Worm (Caenorhabditis elegans) whole organism, L1 larva: ENCODE results near the gene F26F4.9.
A peak's percentile ranks its signal among the peaks of the same experiment; 100 is the strongest.

Source experiments
- efl-1 ChIP-seq, 4 experiments: fragments of 150-350 bp; optimal IDR thresholded peaks in 3 of 4; peaks in 1 of 4; 1 replicate in 1 of 4; 2 replicates in 3 of 4; lab custom pipeline; 2014; ENCODE audit warnings: missing biosample characterization in 2 of 4, missing genetic modification characterization in 2 of 4, missing genetic modification reagents in 2 of 4
- lin-13 ChIP-seq: fragments of 150-350 bp; optimal IDR thresholded peaks from 2 replicates; lab custom pipeline; 2014; ENCODE audit warnings: missing biosample characterization, missing genetic modification reagents, missing genetic modification characterization
- lin-15B ChIP-seq: fragments of 150-350 bp; sonication (generic microtip); optimal IDR thresholded peaks from 3 replicates; lab custom pipeline; 2014; ENCODE audit warnings: missing biosample characterization, missing genetic modification characterization
- tbx-2 ChIP-seq: sonication (generic microtip); optimal IDR thresholded peaks from 2 replicates; lab custom pipeline; 2016; ENCODE audit warnings: missing genetic modification characterization, missing compliant biosample characterization
- unc-62 ChIP-seq: fragments of 150-350 bp; optimal IDR thresholded peaks from 2 replicates; lab custom pipeline; 2014; ENCODE audit warnings: missing biosample characterization, missing genetic modification reagents, missing genetic modification characterization

- TF ChIP-seq lin-13 (GFP tag; lab: Kevin White, UChicago) = no peak
- no peak for TF ChIP-seq lin-15B (tag; lab: Kevin White, UChicago)
- no peak for TF ChIP-seq efl-1 (optimal IDR thresholded peaks at IDR 0.05; lab: Kevin White, UChicago)
- TF ChIP-seq efl-1 (GFP tag; optimal IDR thresholded peaks at IDR 0.05 in 1 of 2; lab: Kevin White, UChicago) = peak in 1 of 2 experiments; percentile 35
- TF ChIP-seq unc-62 = no peak
- TF ChIP-seq tbx-2 (tag; lab: Kevin White, UChicago) = no peak
Observed at ce11 chrIII:4939267-4939666, 26.9 kb upstream of the F26F4.9 start, which contains the start of gene rpb-2.
